Worm (Caenorhabditis elegans): ENCODE data around the gene msrp-6.
"Not testable (repeated sequence)": the region's sequence is repeated elsewhere in the genome, so short reads cannot be mapped to it uniquely, and the experiment has no call there.

DNA sequence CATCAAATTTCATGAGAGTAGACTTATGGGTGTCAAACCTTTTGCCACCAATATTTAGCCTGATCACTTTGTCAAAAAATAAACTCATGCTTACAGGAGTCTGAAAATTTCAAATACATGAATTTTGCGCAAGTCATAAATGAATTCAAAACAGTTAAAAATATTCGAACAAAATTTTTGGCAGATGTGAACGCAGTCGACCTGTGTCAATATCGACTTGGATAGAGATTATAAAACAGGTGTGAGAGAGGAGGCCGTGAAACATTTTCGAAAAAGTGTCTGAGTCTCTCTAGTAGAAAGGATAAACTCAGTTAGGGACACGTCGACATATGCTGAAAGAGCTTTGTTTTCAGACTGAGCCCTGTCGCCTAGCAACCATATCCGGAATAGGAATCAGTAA, 27.5 kb downstream of the msrp-6 start, which contains the start of gene F22E5.12:
- TF ChIP-seq che-1 (tag; optimal IDR thresholded peaks at IDR 0.05); nfya-1 (tag; optimal IDR thresholded peaks at IDR 0.05); ceh-31 (tag; optimal IDR thresholded peaks at IDR 0.05); ceh-18 (tag; optimal IDR thresholded peaks at IDR 0.05); pax-1 (tag; optimal IDR thresholded peaks at IDR 0.05); pros-1 (tag; optimal IDR thresholded peaks at IDR 0.05); ahr-1 (tag; optimal IDR thresholded peaks at IDR 0.05); mec-3 (tag; optimal IDR thresholded peaks at IDR 0.05; ENCODE audit: borderline replicate concordance); nhr-11 (tag; optimal IDR thresholded peaks at IDR 0.05): not testable (repeated sequence)

All from whole organism, late embryonic.